Fruit fly (Drosophila melanogaster): ENCODE measurements around the gene CG42788.

CG42788 gene

dm6 chr3R:15084461-15085106, 47.1 kb downstream of the CG42788 start:
- no peak for TF ChIP-seq hth (optimal IDR thresholded peaks at IDR 0.05)
- peak; percentile 48; the same call in 1 of the 2 replicates for TF ChIP-seq toy (GFP tag; IDR thresholded peaks at IDR 0.05)
- TF ChIP-seq z (GFP tag; IDR thresholded peaks at IDR 0.05): no peak
- no peak for TF ChIP-seq repo (GFP tag; optimal IDR thresholded peaks at IDR 0.05)
- TF ChIP-seq CG2129 (GFP tag; IDR thresholded peaks at IDR 0.05; ENCODE audit: partially characterized antibody): no peak
- no peak for TF ChIP-seq CG2875 (GFP tag; optimal IDR thresholded peaks at IDR 0.05)
- peak; percentile 54 for TF ChIP-seq al (GFP tag; IDR thresholded peaks at IDR 0.05)
- peak; percentile 58; the same call in 1 of the 2 replicates for TF ChIP-seq CG32532 (GFP tag; IDR thresholded peaks at IDR 0.05)
- peak; percentile 26; the same call in 1 of the 3 replicates for TF ChIP-seq row (GFP tag; IDR thresholded peaks at IDR 0.05)
- no peak for TF ChIP-seq CG7556 (GFP tag; optimal IDR thresholded peaks at IDR 0.05)
- TF ChIP-seq CG17361 (GFP tag; IDR thresholded peaks at IDR 0.05): no peak
- 0 out of 2 replicates have a peak, but pooled peaks have one; percentile 29 for TF ChIP-seq NFAT (GFP tag; IDR thresholded peaks at IDR 0.05)
- TF ChIP-seq CG2678 (tag; optimal IDR thresholded peaks at IDR 0.05): peak; percentile 31
- no peak for TF ChIP-seq sc (optimal IDR thresholded peaks at IDR 0.05)
- TF ChIP-seq sc (GFP tag; optimal IDR thresholded peaks at IDR 0.05): no peak
- TF ChIP-seq crol (GFP tag; IDR thresholded peaks at IDR 0.05): peak; percentile 62
- peak; percentile 15 for TF ChIP-seq CG7839 (tag; optimal IDR thresholded peaks at IDR 0.05)
- no peak for TF ChIP-seq tup (GFP tag; optimal IDR thresholded peaks at IDR 0.05)
- TF ChIP-seq CG3065 (GFP tag; optimal IDR thresholded peaks at IDR 0.05): no peak
- peak; percentile 24; the same call in 1 of the 2 replicates for TF ChIP-seq slbo (GFP tag; IDR thresholded peaks at IDR 0.05)
- no peak for TF ChIP-seq CG6654 (GFP tag; optimal IDR thresholded peaks at IDR 0.05)
- TF ChIP-seq lbe (GFP tag; optimal IDR thresholded peaks at IDR 0.05): no peak
- TF ChIP-seq gt (GFP tag; IDR thresholded peaks at IDR 0.05): no peak
- TF ChIP-seq eyg (GFP tag; optimal IDR thresholded peaks at IDR 0.05): no peak
- TF ChIP-seq Aef1 (GFP tag; IDR thresholded peaks at IDR 0.05): 0 out of 3 replicates have a peak, but pooled peaks have one; percentile 17
- no peak for TF ChIP-seq Camta (GFP tag; optimal IDR thresholded peaks at IDR 0.05)
- TF ChIP-seq Hmr (GFP tag; optimal IDR thresholded peaks at IDR 0.05): no peak
- TF ChIP-seq CG3407 (GFP tag; optimal IDR thresholded peaks at IDR 0.05): no peak
- TF ChIP-seq stwl (tag; optimal IDR thresholded peaks at IDR 0.05): no peak
- no peak for TF ChIP-seq CG2202 (tag; optimal IDR thresholded peaks at IDR 0.05)
- TF ChIP-seq Rfx (GFP tag; IDR thresholded peaks at IDR 0.05): peak; percentile 36; the same call in 1 of the 2 replicates
- TF ChIP-seq Neu2 (GFP tag; optimal IDR thresholded peaks at IDR 0.05; ENCODE audit: borderline replicate concordance): no peak
- no peak for TF ChIP-seq Xbp1 (GFP tag; optimal IDR thresholded peaks at IDR 0.05)
- TF ChIP-seq emc (GFP tag; optimal IDR thresholded peaks at IDR 0.05): no peak
- TF ChIP-seq pita (GFP tag; optimal IDR thresholded peaks at IDR 0.05): no peak
- peak; percentile 40; the same call in 1 of the 2 replicates for TF ChIP-seq Ptx1 (GFP tag; IDR thresholded peaks at IDR 0.05)
- TF ChIP-seq Taf1 (GFP tag; IDR thresholded peaks at IDR 0.05): no peak
- TF ChIP-seq Dbx (GFP tag; IDR thresholded peaks at IDR 0.05): 0 out of 3 replicates have a peak, but pooled peaks have one; percentile 34
- 0 out of 2 replicates have a peak, but pooled peaks have one; percentile 18 for TF ChIP-seq Ada2b (GFP tag; IDR thresholded peaks at IDR 0.05)
- TF ChIP-seq lmd (GFP tag; IDR thresholded peaks at IDR 0.05): peak; percentile 38; the same call in 1 of the 2 replicates
- TF ChIP-seq grau (tag; optimal IDR thresholded peaks at IDR 0.05): peak; percentile 60
- TF ChIP-seq rib (GFP tag; IDR thresholded peaks at IDR 0.05): 0 out of 2 replicates have a peak, but pooled peaks have one; percentile 9
- TF ChIP-seq Elba2 (GFP tag; optimal IDR thresholded peaks at IDR 0.05): no peak
- TF ChIP-seq CG31365 (tag; optimal IDR thresholded peaks at IDR 0.05): no peak
- TF ChIP-seq cwo (GFP tag; optimal IDR thresholded peaks at IDR 0.05): peak; percentile 21
- no peak for TF ChIP-seq Lpt (GFP tag; optimal IDR thresholded peaks at IDR 0.05)
- TF ChIP-seq fd96Cb (tag; optimal IDR thresholded peaks at IDR 0.05): no peak
- TF ChIP-seq Meics (GFP tag; optimal IDR thresholded peaks at IDR 0.05): peak; percentile 25
- TF ChIP-seq phol (tag; optimal IDR thresholded peaks at IDR 0.05): no peak
- no peak for TF ChIP-seq CG2199 (GFP tag; IDR thresholded peaks at IDR 0.05)
- no peak for TF ChIP-seq h (optimal IDR thresholded peaks at IDR 0.05)
